Fruit fly (Drosophila melanogaster): Measurements from ENCODE around the gene CG42395.

DNA sequence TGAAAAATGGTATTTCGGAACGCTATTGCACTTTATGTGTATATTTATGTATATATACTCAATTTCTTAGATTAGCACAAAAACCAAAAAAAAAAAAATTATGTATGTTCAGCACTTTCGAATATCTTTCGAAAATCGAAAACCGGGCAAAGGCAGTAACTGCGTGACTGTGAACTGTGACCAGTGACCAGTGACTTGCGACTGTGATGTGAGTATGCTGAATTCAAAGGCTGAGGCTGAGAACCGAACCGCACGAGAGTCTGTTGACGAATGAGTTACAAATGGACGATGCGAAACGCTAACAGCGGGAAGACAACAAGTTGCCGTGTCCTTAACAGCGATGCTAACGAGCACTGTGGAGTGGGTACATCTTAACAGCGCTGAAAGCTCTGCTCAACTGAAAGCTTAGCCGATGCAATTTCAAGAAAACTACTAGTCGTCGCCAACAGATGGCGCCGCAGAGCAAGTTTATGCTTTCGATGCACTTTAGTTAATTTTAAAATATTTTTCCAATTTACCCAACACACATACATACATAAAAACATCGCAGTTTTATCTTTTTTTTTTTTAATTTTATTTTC is 25.4 kb downstream of the CG42395 start, which contains the start of gene CG32700:
- no peak for TF ChIP-seq psq (optimal IDR thresholded peaks at IDR 0.05)
- no peak for TF ChIP-seq Dll (optimal IDR thresholded peaks at IDR 0.05)
- TF ChIP-seq pan (optimal IDR thresholded peaks at IDR 0.05), result no peak
- TF ChIP-seq EcR (GFP tag; optimal IDR thresholded peaks at IDR 0.05), result no peak

Data from whole organism.